Fruit fly (Drosophila melanogaster) whole organism, embryonic: ENCODE data around the gene cry.

ENCODE experiments used
- Blimp-1 ChIP-seq: fragments of 200-800 bp; sonication (Bioruptor generic); optimal IDR thresholded peaks from 3 replicates; lab custom pipeline; 2018; ENCODE audit warnings: missing biosample characterization, missing genetic modification characterization, mild to moderate bottlenecking, moderate library complexity, missing genetic modification reagents
- CG10979 ChIP-seq: fragments of 200-800 bp; sonication (Bioruptor generic); optimal IDR thresholded peaks from 2 replicates; lab custom pipeline; 2018; ENCODE audit warnings: missing biosample characterization, mild to moderate bottlenecking, missing genetic modification characterization, moderate library complexity
- CG11723 ChIP-seq: fragments of 200-800 bp; sonication (Bioruptor generic); optimal IDR thresholded peaks from 2 replicates; lab custom pipeline; 2017; ENCODE audit warnings: missing biosample characterization, mild to moderate bottlenecking, missing genetic modification characterization
- CG12659 ChIP-seq: fragments of 200-800 bp; sonication (Bioruptor generic); optimal IDR thresholded peaks from 3 replicates; lab custom pipeline; 2017; ENCODE audit warnings: mild to moderate bottlenecking, missing biosample characterization, missing genetic modification reagents, missing genetic modification characterization
- CG13424 ChIP-seq: fragments of 200-800 bp; sonication (Bioruptor generic); optimal IDR thresholded peaks from 2 replicates; lab custom pipeline; 2019; ENCODE audit warnings: missing biosample characterization, mild to moderate bottlenecking, missing genetic modification characterization, moderate library complexity
- CG14014 ChIP-seq: fragments of 200-800 bp; sonication (Bioruptor generic); IDR thresholded peaks from 2 replicates; pipeline ENCODE4 v1.3.6; 2022; ENCODE audit warnings: missing biosample characterization, missing genetic modification characterization
- CG1647 ChIP-seq: fragments of 200-800 bp; sonication (Bioruptor generic); optimal IDR thresholded peaks from 3 replicates; lab custom pipeline; 2016; ENCODE audit warnings: missing biosample characterization, missing genetic modification characterization
- CG17359 ChIP-seq: fragments of 200-800 bp; sonication (Bioruptor generic); optimal IDR thresholded peaks from 3 replicates; lab custom pipeline; 2018; ENCODE audit warnings: missing biosample characterization, mild to moderate bottlenecking, missing genetic modification characterization, moderate library complexity
- CG17385 ChIP-seq: fragments of 200-800 bp; sonication (Bioruptor generic); optimal IDR thresholded peaks from 3 replicates; lab custom pipeline; 2018; ENCODE audit warnings: missing biosample characterization, mild to moderate bottlenecking, missing genetic modification characterization
- CG18262 ChIP-seq: fragments of 200-800 bp; optimal IDR thresholded peaks from 3 replicates; lab custom pipeline; 2019; ENCODE audit warnings: missing biosample characterization, mild to moderate bottlenecking, missing genetic modification characterization, moderate library complexity
- CG18476 ChIP-seq: fragments of 200-800 bp; sonication (Bioruptor generic); optimal IDR thresholded peaks from 2 replicates; lab custom pipeline; 2016; ENCODE audit warnings: missing biosample characterization, mild to moderate bottlenecking, missing genetic modification characterization
- CG2712 ChIP-seq: fragments of 200-800 bp; optimal IDR thresholded peaks from 3 replicates; lab custom pipeline; 2019; ENCODE audit warnings: missing biosample characterization, mild to moderate bottlenecking, missing genetic modification characterization, moderate library complexity
- CG2889 ChIP-seq: fragments of 200-800 bp; sonication (Bioruptor generic); IDR thresholded peaks from 3 replicates; pipeline ENCODE4 v1.3.6; 2022; ENCODE audit warnings: missing biosample characterization, missing genetic modification characterization
- CG3838 ChIP-seq: fragments of 200-800 bp; sonication (Bioruptor generic); optimal IDR thresholded peaks from 3 replicates; lab custom pipeline; 2016; ENCODE audit warnings: missing biosample characterization, missing genetic modification characterization
- CG4282 ChIP-seq: fragments of 200-800 bp; sonication (Bioruptor generic); optimal IDR thresholded peaks from 2 replicates; lab custom pipeline; 2016; ENCODE audit warnings: missing biosample characterization, missing genetic modification characterization
- CG4707 ChIP-seq: fragments of 200-800 bp; sonication (Bioruptor generic); optimal IDR thresholded peaks from 2 replicates; lab custom pipeline; 2018; ENCODE audit warnings: missing biosample characterization, mild to moderate bottlenecking, missing genetic modification characterization, moderate library complexity
- CG7372 ChIP-seq: fragments of 200-800 bp; sonication (Bioruptor generic); IDR thresholded peaks from 2 replicates; pipeline ENCODE4 v1.3.6; 2022; ENCODE audit warnings: missing biosample characterization, missing genetic modification characterization
- CG7786 ChIP-seq: fragments of 200-800 bp; sonication (Bioruptor generic); optimal IDR thresholded peaks from 2 replicates; lab custom pipeline; 2016; ENCODE audit warnings: missing biosample characterization, missing genetic modification characterization
- D ChIP-seq, 2 experiments: fragments of 200-800 bp in 1 of 2; fragments of >200 bp in 1 of 2; sonication (Bioruptor generic) in 1 of 2; optimal IDR thresholded peaks; 2 replicates in 1 of 2; 3 replicates in 1 of 2; lab custom pipeline; 2017; ENCODE audit warnings: mild to moderate bottlenecking in 1 of 2, missing biosample characterization in 1 of 2, missing genetic modification characterization in 1 of 2, missing genetic modification reagents in 1 of 2
- Dfd ChIP-seq, 2 experiments: fragments of >200 bp; optimal IDR thresholded peaks; 2 replicates each; lab custom pipeline; 2017; ENCODE audit warnings: missing biosample characterization in 2 of 2, missing genetic modification characterization in 2 of 2
- Drgx ChIP-seq: fragments of 200-800 bp; sonication (Bioruptor generic); IDR thresholded peaks from 2 replicates; pipeline ENCODE4 v1.3.6; 2022; ENCODE audit warnings: missing biosample characterization, missing genetic modification characterization
- H15 ChIP-seq: fragments of 200-800 bp; sonication (Bioruptor generic); IDR thresholded peaks from 3 replicates; pipeline ENCODE4 v1.3.6; 2022; ENCODE audit warnings: missing biosample characterization, missing genetic modification characterization
- H2.0 ChIP-seq: fragments of 200-800 bp; sonication (Bioruptor generic); IDR thresholded peaks from 2 replicates; pipeline ENCODE4 v1.3.6; 2022; ENCODE audit warnings: missing biosample characterization, missing genetic modification characterization
- Lim3 ChIP-seq: fragments of 200-800 bp; sonication (Bioruptor generic); IDR thresholded peaks from 2 replicates; pipeline ENCODE4 v1.3.6; 2022; ENCODE audit warnings: missing biosample characterization, missing genetic modification characterization
- Mad ChIP-seq: fragments of 200-800 bp; sonication (Bioruptor generic); optimal IDR thresholded peaks from 2 replicates; lab custom pipeline; 2016; ENCODE audit warnings: missing biosample characterization, missing genetic modification characterization
- Med ChIP-seq: fragments of 200-800 bp; sonication (Bioruptor generic); peaks from one replicate; lab custom pipeline; 2016; ENCODE audit warnings: missing biosample characterization, missing genetic modification characterization, mild to moderate bottlenecking, inconsistent platforms, moderate library complexity
- Meics ChIP-seq: fragments of 200-800 bp; sonication (Bioruptor generic); optimal IDR thresholded peaks from 2 replicates; lab custom pipeline; 2017; ENCODE audit warnings: missing biosample characterization, mild to moderate bottlenecking, missing genetic modification characterization
- Nf-YB ChIP-seq: fragments of 200-800 bp; sonication (Bioruptor generic); optimal IDR thresholded peaks from 3 replicates; lab custom pipeline; 2019; ENCODE audit warnings: missing biosample characterization, mild to moderate bottlenecking, missing genetic modification characterization, moderate library complexity
- Rfx ChIP-seq: fragments of 200-800 bp; sonication (Bioruptor generic); IDR thresholded peaks from 2 replicates; pipeline ENCODE4 v1.3.6; 2022; ENCODE audit warnings: missing biosample characterization, missing genetic modification characterization
- Tbp ChIP-seq: fragments of >200 bp; optimal IDR thresholded peaks from 2 replicates; lab custom pipeline; 2018; ENCODE audit warnings: missing biosample characterization, missing genetic modification characterization
- Usf ChIP-seq: fragments of 200-800 bp; sonication (Bioruptor generic); optimal IDR thresholded peaks from 2 replicates; lab custom pipeline; 2017; ENCODE audit warnings: missing genotype, missing biosample characterization, missing genetic modification characterization
- Xbp1 ChIP-seq: fragments of 200-800 bp; sonication (Bioruptor generic); optimal IDR thresholded peaks from 3 replicates; lab custom pipeline; 2016; ENCODE audit warnings: missing biosample characterization, mild to moderate bottlenecking, missing genetic modification characterization
- al ChIP-seq: fragments of 200-800 bp; sonication (Bioruptor generic); IDR thresholded peaks from 2 replicates; pipeline ENCODE4 v1.3.6; 2022; ENCODE audit warnings: missing biosample characterization, missing genetic modification characterization
- az2 ChIP-seq: fragments of 200-800 bp; sonication (Bioruptor generic); optimal IDR thresholded peaks from 3 replicates; lab custom pipeline; 2016; ENCODE audit warnings: missing biosample characterization, missing genetic modification characterization
- dimm ChIP-seq: fragments of 200-800 bp; sonication (Bioruptor generic); IDR thresholded peaks from 2 replicates; pipeline ENCODE4 v1.3.6; 2022; ENCODE audit warnings: missing biosample characterization, missing genetic modification characterization
- dpn ChIP-seq, 2 experiments: fragments of 200-800 bp; sonication (Bioruptor generic); optimal IDR thresholded peaks; 3 replicates each; lab custom pipeline; 2016; ENCODE audit warnings: missing biosample characterization in 2 of 2, missing genetic modification characterization in 2 of 2
- eve ChIP-seq, 2 experiments: fragments of >200 bp; optimal IDR thresholded peaks; 2 replicates each; lab custom pipeline; 2017; ENCODE audit warnings: missing biosample characterization in 2 of 2, missing genetic modification characterization in 2 of 2
- grau ChIP-seq: fragments of 200-800 bp; optimal IDR thresholded peaks from 3 replicates; lab custom pipeline; 2019; ENCODE audit warnings: missing biosample characterization, mild to moderate bottlenecking, missing genetic modification characterization, moderate library complexity
- gsb-n ChIP-seq: fragments of 200-800 bp; sonication (Bioruptor generic); optimal IDR thresholded peaks from 3 replicates; lab custom pipeline; 2018; ENCODE audit warnings: missing biosample characterization, mild to moderate bottlenecking, missing genetic modification characterization
- inv ChIP-seq: fragments of 200-800 bp; sonication (Bioruptor generic); IDR thresholded peaks from 2 replicates; pipeline ENCODE4 v1.3.6; 2022; ENCODE audit warnings: missing biosample characterization, missing genetic modification characterization; ENCODE audit not compliant: partially characterized antibody
- oc ChIP-seq: fragments of 200-800 bp; sonication (Bioruptor generic); optimal IDR thresholded peaks from 2 replicates; lab custom pipeline; 2018; ENCODE audit warnings: missing biosample characterization, mild to moderate bottlenecking, missing genetic modification characterization, moderate library complexity
- otp ChIP-seq: fragments of 200-800 bp; sonication (Bioruptor generic); IDR thresholded peaks from 3 replicates; pipeline ENCODE4, ENCODE4 v1.3.6; 2022; ENCODE audit warnings: missing biosample characterization, missing genetic modification characterization
- phol ChIP-seq: fragments of 200-800 bp; sonication (Bioruptor generic); optimal IDR thresholded peaks from 3 replicates; lab custom pipeline; 2018; ENCODE audit warnings: missing biosample characterization, mild to moderate bottlenecking, missing genetic modification characterization, moderate library complexity
- repo ChIP-seq: fragments of 200-800 bp; sonication (Bioruptor generic); optimal IDR thresholded peaks from 2 replicates; lab custom pipeline; 2016; ENCODE audit warnings: missing biosample characterization, missing genetic modification characterization
- seq ChIP-seq: fragments of 200-800 bp; sonication (Bioruptor generic); IDR thresholded peaks from 2 replicates; pipeline ENCODE4 v1.3.6; 2022; ENCODE audit warnings: missing biosample characterization, missing genetic modification characterization
- so ChIP-seq: fragments of 200-800 bp; sonication (Bioruptor generic); IDR thresholded peaks from 3 replicates; pipeline ENCODE4 v1.3.6; 2022; ENCODE audit warnings: missing biosample characterization, missing genetic modification characterization
- sob ChIP-seq: fragments of 200-800 bp; sonication (Bioruptor generic); IDR thresholded peaks from 2 replicates; pipeline ENCODE4 v1.3.6; 2022; ENCODE audit warnings: missing biosample characterization, missing genetic modification characterization
- ttk ChIP-seq: fragments of 200-800 bp; sonication (Bioruptor generic); IDR thresholded peaks from 2 replicates; pipeline ENCODE4 v2.1.2; 2022; ENCODE audit warnings: missing biosample characterization, missing genetic modification characterization
- vfl ChIP-seq: fragments of 200-800 bp; sonication (Bioruptor generic); optimal IDR thresholded peaks from 2 replicates; lab custom pipeline; 2016; ENCODE audit warnings: missing biosample characterization, missing genetic modification characterization
- vvl ChIP-seq: fragments of 200-800 bp; sonication (Bioruptor generic); IDR thresholded peaks from 2 replicates; pipeline ENCODE4 v1.3.6; 2022; ENCODE audit warnings: missing biosample characterization, missing genetic modification characterization

cry gene

DNA sequence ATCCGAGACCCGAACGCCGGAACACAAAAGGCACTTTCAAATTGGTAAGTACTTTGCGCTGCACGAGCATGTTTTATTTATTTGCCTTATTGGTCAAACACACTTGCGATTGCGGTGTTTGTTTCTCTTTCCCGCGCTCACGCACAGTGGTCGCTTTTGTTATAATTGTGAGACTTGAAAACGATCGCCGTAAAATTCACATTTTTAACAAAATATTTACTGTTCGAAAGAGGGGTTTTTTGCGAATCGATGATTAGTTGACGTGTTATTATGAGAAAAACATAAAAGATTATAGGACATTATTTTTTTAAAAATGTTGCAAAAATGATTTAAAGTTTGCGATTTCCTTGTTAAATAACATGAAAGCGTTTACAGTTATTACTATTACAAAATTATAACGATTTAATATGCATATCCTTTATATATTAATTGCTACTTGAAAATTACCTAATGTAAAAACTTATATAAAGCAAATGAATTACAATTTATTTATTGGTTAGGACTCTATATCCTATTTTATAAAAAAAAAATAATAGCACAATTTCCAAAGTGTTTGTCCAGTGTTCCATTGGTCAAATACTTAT, 47.0 kb upstream of the cry start (continued):
- TF ChIP-seq Drgx (GFP tag; lab: Robert Waterston, UW) (peak; percentile 43; the same call in 1 of the 2 replicates), inv (GFP tag; lab: Robert Waterston, UW) (no peak), sob (GFP tag; lab: Robert Waterston, UW) (peak; percentile 50; the same call in 1 of the 2 replicates), CG17359 (tag; lab: Kevin White, UChicago) (peak; percentile 42), phol (tag; lab: Kevin White, UChicago) (peak; percentile 56), D (optimal IDR thresholded peaks at IDR 0.05; lab: Kevin White, UChicago) (no peak), D (GFP tag; optimal IDR thresholded peaks at IDR 0.05; lab: Kevin White, UChicago) (no peak), al (no peak), repo (no peak), CG12659 (GFP tag; lab: Kevin White, UChicago) (peak; percentile 50), Dfd (GFP tag; optimal IDR thresholded peaks at IDR 0.05; lab: Kevin White, UChicago) (no peak), CG4707 (GFP tag; lab: Kevin White, UChicago) (peak; percentile 87), eve (GFP tag; optimal IDR thresholded peaks at IDR 0.05; lab: Kevin White, UChicago) (no peak), az2 (GFP tag; lab: Kevin White, UChicago) (peak; percentile 39), CG1647 (no peak), CG17385 (GFP tag; lab: Kevin White, UChicago) (peak; percentile 29), H15 (0 out of 3 replicates have a peak, but pooled peaks have one; percentile 54), Med (GFP tag; lab: Kevin White, UChicago) (peak; percentile 84), Xbp1 (peak; percentile 44), Tbp (no peak), Blimp-1 (GFP tag; lab: Kevin White, UChicago) (peak; percentile 48), gsb-n (no peak), oc (tag; lab: Kevin White, UChicago) (no peak), CG2889 (GFP tag; lab: Robert Waterston, UW) (0 out of 3 replicates have a peak, but pooled peaks have one; percentile 34), CG7372 (no peak), Nf-YB (peak; percentile 2), CG18262 (peak; percentile 58), CG7786 (GFP tag; lab: Kevin White, UChicago) (no peak), Rfx (GFP tag; lab: Robert Waterston, UW) (peak; percentile 55), dpn (GFP tag; optimal IDR thresholded peaks at IDR 0.05; lab: Kevin White, UChicago) (peak in 1 of 2 experiments; percentile 35), Lim3 (GFP tag; lab: Robert Waterston, UW) (no peak), so (GFP tag; lab: Robert Waterston, UW) (peak; percentile 27; the same call in 1 of the 3 replicates), vfl (GFP tag; lab: Kevin White, UChicago) (no peak), Meics (peak; percentile 66), CG10979 (tag; lab: Kevin White, UChicago) (peak; percentile 43), CG11723 (GFP tag; lab: Kevin White, UChicago) (peak; percentile 29), H2.0 (GFP tag; lab: Robert Waterston, UW) (peak; percentile 26; the same call in 1 of the 2 replicates), seq (GFP tag; lab: Robert Waterston, UW) (0 out of 2 replicates have a peak, but pooled peaks have one; percentile 22), vvl (GFP tag; lab: Robert Waterston, UW) (peak; percentile 47; the same call in 1 of the 2 replicates), ttk (GFP tag; lab: Robert Waterston, UW) (no peak; the same call in 1 of the 2 replicates), CG4282 (no peak), CG2712 (tag; lab: Kevin White, UChicago) (peak; percentile 47), Mad (GFP tag; lab: Kevin White, UChicago) (peak; percentile 58), grau (tag; lab: Kevin White, UChicago) (peak; percentile 60), CG3838 (GFP tag; lab: Kevin White, UChicago) (no peak), CG13424 (tag; lab: Kevin White, UChicago) (peak; percentile 57), CG18476 (GFP tag; lab: Kevin White, UChicago) (peak; percentile 6), dimm (GFP tag; lab: Robert Waterston, UW) (no peak), otp (GFP tag; lab: Robert Waterston, UW) (peak; percentile 46; the same call in 2 of the 3 replicates), Usf (GFP tag; lab: Kevin White, UChicago) (peak; percentile 24), CG14014 (peak; percentile 12; the same call in 1 of the 2 replicates)
